Worm (Caenorhabditis elegans): Measurements from ENCODE around the gene lys-6.
A peak's percentile ranks its signal among the peaks of the same experiment; 100 is the strongest.

- TF ChIP-seq elt-2 (tag; optimal IDR thresholded peaks at IDR 0.05) (peak; percentile 69), nhr-67 (tag; optimal IDR thresholded peaks at IDR 0.05) (no peak), nhr-76 (tag; optimal IDR thresholded peaks at IDR 0.05) (no peak), aly-2 (tag; optimal IDR thresholded peaks at IDR 0.05) (peak; percentile 7), lin-15B (tag; optimal IDR thresholded peaks at IDR 0.05) (peak; percentile 83), mdl-1 (tag; optimal IDR thresholded peaks at IDR 0.05) (peak; percentile 46), snpc-4 (tag; optimal IDR thresholded peaks at IDR 0.05) (peak; percentile 77), nhr-25 (tag; optimal IDR thresholded peaks at IDR 0.05) (peak; percentile 97), unc-39 (tag; optimal IDR thresholded peaks at IDR 0.05) (no peak), nhr-12 (tag; optimal IDR thresholded peaks at IDR 0.05) (no peak), ceh-28 (tag; optimal IDR thresholded peaks at IDR 0.05) (peak; percentile 72)
Measured at ce11 chrIV:11593415-11594190, 34.1 kb downstream of the lys-6 start, which contains the start of gene F40F11.3.
